Worm (Caenorhabditis elegans) whole organism, early embryonic: ENCODE data around the gene hda-4.

Experiments used
- B0310.2 ChIP-seq: sonication (generic microtip); optimal IDR thresholded peaks from 2 replicates; lab custom pipeline; 2016; ENCODE audit warnings: mild to moderate bottlenecking, missing genetic modification characterization, missing compliant biosample characterization
- F13C5.2 ChIP-seq: sonication (generic microtip); optimal IDR thresholded peaks from 2 replicates; lab custom pipeline; 2017; ENCODE audit warnings: mild to moderate bottlenecking, missing genetic modification characterization, inconsistent platforms, missing compliant biosample characterization
- aly-1 ChIP-seq: sonication (generic microtip); optimal IDR thresholded peaks from 2 replicates; lab custom pipeline; 2016; ENCODE audit warnings: missing genetic modification characterization, missing compliant biosample characterization
- ama-1 ChIP-seq: fragments of 150-350 bp; optimal IDR thresholded peaks from 2 replicates; lab custom pipeline; 2014
- ceh-13 ChIP-seq: fragments of 200-800 bp; sonication (Bioruptor generic); optimal IDR thresholded peaks from 2 replicates; lab custom pipeline; 2018; ENCODE audit warnings: mild to moderate bottlenecking, missing genetic modification characterization, missing compliant biosample characterization
- ceh-36 ChIP-seq: sonication (generic microtip); optimal IDR thresholded peaks from 2 replicates; lab custom pipeline; 2016; ENCODE audit warnings: missing genetic modification characterization, inconsistent platforms, missing compliant biosample characterization
- ets-7 ChIP-seq: sonication (generic microtip); optimal IDR thresholded peaks from 2 replicates; lab custom pipeline; 2016; ENCODE audit warnings: missing genotype, missing genetic modification characterization, missing compliant biosample characterization
- flt-1 ChIP-seq: fragments of 200-800 bp; sonication (Bioruptor generic); IDR thresholded peaks from 2 replicates; pipeline ENCODE4 v1.3.6; 2022; ENCODE audit warnings: missing genetic modification characterization, missing compliant biosample characterization
- hmbx-1 ChIP-seq: sonication (generic microtip); optimal IDR thresholded peaks from 2 replicates; lab custom pipeline; 2016; ENCODE audit warnings: mild to moderate bottlenecking, missing genetic modification characterization, missing compliant biosample characterization
- hmg-4 ChIP-seq: fragments of 200-800 bp; sonication (Bioruptor generic); optimal IDR thresholded peaks from 2 replicates; lab custom pipeline; 2018; ENCODE audit warnings: mild to moderate bottlenecking, missing genetic modification characterization, missing compliant biosample characterization
- hnd-1 ChIP-seq: sonication (generic microtip); optimal IDR thresholded peaks from 2 replicates; lab custom pipeline; 2016; ENCODE audit warnings: missing genetic modification characterization, missing compliant biosample characterization
- pes-1 ChIP-seq: fragments of 200-800 bp; sonication (Bioruptor generic); IDR thresholded peaks from 2 replicates; pipeline ENCODE4 v1.3.6; 2022; ENCODE audit warnings: missing genetic modification reagents, missing genetic modification characterization, missing compliant biosample characterization
- scrt-1 ChIP-seq: fragments of 200-800 bp; sonication (Bioruptor generic); IDR thresholded peaks from 2 replicates; pipeline ENCODE4 v1.3.6; 2022; ENCODE audit warnings: missing genetic modification characterization, missing compliant biosample characterization
- sea-1 ChIP-seq: fragments of 200-800 bp; sonication (Bioruptor generic); conservative IDR thresholded peaks from 2 replicates; pipeline ENCODE4 v1.3.6; 2022; ENCODE audit warnings: missing genetic modification characterization, missing compliant biosample characterization
- tbx-11 ChIP-seq: fragments of 200-800 bp; sonication (Bioruptor generic); IDR thresholded peaks from 2 replicates; pipeline ENCODE4 v1.3.6; 2022; ENCODE audit warnings: missing genetic modification characterization, missing compliant biosample characterization
- tbx-37 ChIP-seq: fragments of 200-800 bp; sonication (Bioruptor generic); conservative IDR thresholded peaks from 2 replicates; pipeline ENCODE4 v1.3.6; 2022; ENCODE audit warnings: missing genetic modification reagents, missing genetic modification characterization, missing compliant biosample characterization
- tra-4 ChIP-seq: sonication (generic microtip); optimal IDR thresholded peaks from 2 replicates; lab custom pipeline; 2017; ENCODE audit warnings: missing genetic modification characterization, missing compliant biosample characterization

The hda-4 gene

ce11 chrX:16721930-16722329 lies 7.4 kb upstream of the hda-4 start:
- no peak for TF ChIP-seq tra-4 (tag; lab: Kevin White, UChicago)
- no peak for TF ChIP-seq ets-7 (tag; lab: Kevin White, UChicago)
- no peak for TF ChIP-seq aly-1
- no peak for TF ChIP-seq hnd-1 (tag; lab: Kevin White, UChicago)
- TF ChIP-seq hmbx-1 (tag; lab: Kevin White, UChicago) = no peak
- no peak for TF ChIP-seq tbx-37 (GFP tag; lab: Robert Waterston, UW)
- TF ChIP-seq tbx-11 (GFP tag; lab: Robert Waterston, UW) = no peak
- TF ChIP-seq ceh-13 (GFP tag; lab: Kevin White, UChicago) = no peak
- no peak for TF ChIP-seq ama-1 (lab: Kevin White, UChicago)
- no peak for TF ChIP-seq flt-1 (GFP tag; lab: Robert Waterston, UW)
- TF ChIP-seq B0310.2 = no peak
- TF ChIP-seq hmg-4 (GFP tag; lab: Kevin White, UChicago) = no peak
- TF ChIP-seq pes-1 (GFP tag; lab: Robert Waterston, UW) = no peak
- no peak for TF ChIP-seq scrt-1 (GFP tag; lab: Robert Waterston, UW)
- no peak for TF ChIP-seq sea-1 (GFP tag; lab: Robert Waterston, UW)
- TF ChIP-seq ceh-36 (tag; lab: Kevin White, UChicago) = no peak
- no peak for TF ChIP-seq F13C5.2

ce11 chrX:16724954-16725353 lies 4.4 kb upstream of the hda-4 start:
- TF ChIP-seq hmbx-1 (tag; lab: Kevin White, UChicago) = no peak
- TF ChIP-seq pes-1 (GFP tag; lab: Robert Waterston, UW) = no peak

- no peak for TF ChIP-seq sea-1 (GFP tag; lab: Robert Waterston, UW)
- TF ChIP-seq ama-1 (lab: Kevin White, UChicago) = no peak
- TF ChIP-seq F13C5.2 = peak; percentile 74
- TF ChIP-seq B0310.2 = no peak
- TF ChIP-seq hmg-4 (GFP tag; lab: Kevin White, UChicago) = peak; percentile 89
- TF ChIP-seq pes-1 (GFP tag; lab: Robert Waterston, UW) = peak; percentile 58
- TF ChIP-seq flt-1 (GFP tag; lab: Robert Waterston, UW) = peak; percentile 24; the same call in 1 of the 2 replicates
- peak; percentile 27 for TF ChIP-seq aly-1
- 0 out of 2 replicates have a peak, but pooled peaks have one; percentile 38 for TF ChIP-seq tbx-37 (GFP tag; lab: Robert Waterston, UW)
- peak; percentile 8 for TF ChIP-seq ceh-36 (tag; lab: Kevin White, UChicago)
Measured at ce11 chrX:16726879-16727278, 2.5 kb upstream of the hda-4 start.

- TF ChIP-seq pes-1 (GFP tag; lab: Robert Waterston, UW) (no peak), ceh-36 (tag; lab: Kevin White, UChicago) (no peak), ceh-13 (GFP tag; lab: Kevin White, UChicago) (no peak), tra-4 (tag; lab: Kevin White, UChicago) (no peak), B0310.2 (no peak), ama-1 (lab: Kevin White, UChicago) (no peak), flt-1 (GFP tag; lab: Robert Waterston, UW) (no peak), sea-1 (GFP tag; lab: Robert Waterston, UW) (no peak), tbx-11 (GFP tag; lab: Robert Waterston, UW) (no peak), ets-7 (tag; lab: Kevin White, UChicago) (no peak), tbx-37 (GFP tag; lab: Robert Waterston, UW) (no peak)
Measured at ce11 chrX:16731167-16731566, 1.8 kb downstream of the hda-4 start.

- TF ChIP-seq tra-4 (tag; lab: Kevin White, UChicago) (no peak), aly-1 (no peak), ceh-36 (tag; lab: Kevin White, UChicago) (no peak), F13C5.2 (no peak), ceh-13 (GFP tag; lab: Kevin White, UChicago) (no peak), pes-1 (GFP tag; lab: Robert Waterston, UW) (no peak), flt-1 (GFP tag; lab: Robert Waterston, UW) (no peak), hnd-1 (tag; lab: Kevin White, UChicago) (no peak), scrt-1 (GFP tag; lab: Robert Waterston, UW) (no peak), ama-1 (lab: Kevin White, UChicago) (no peak), tbx-11 (GFP tag; lab: Robert Waterston, UW) (no peak), hmbx-1 (tag; lab: Kevin White, UChicago) (no peak)
Measured at ce11 chrX:16732259-16732658, 2.9 kb downstream of the hda-4 start.

ce11 chrX:16733411-16733810 lies 4.1 kb downstream of the hda-4 start:
- TF ChIP-seq ets-7 (tag; lab: Kevin White, UChicago) = no peak
- no peak for TF ChIP-seq ceh-13 (GFP tag; lab: Kevin White, UChicago)
- TF ChIP-seq F13C5.2 = no peak
- TF ChIP-seq pes-1 (GFP tag; lab: Robert Waterston, UW) = no peak
- no peak for TF ChIP-seq hmg-4 (GFP tag; lab: Kevin White, UChicago)
- TF ChIP-seq hnd-1 (tag; lab: Kevin White, UChicago) = no peak
- no peak for TF ChIP-seq B0310.2
- TF ChIP-seq tbx-37 (GFP tag; lab: Robert Waterston, UW) = no peak
- TF ChIP-seq tra-4 (tag; lab: Kevin White, UChicago) = no peak
- no peak for TF ChIP-seq scrt-1 (GFP tag; lab: Robert Waterston, UW)
- no peak for TF ChIP-seq sea-1 (GFP tag; lab: Robert Waterston, UW)
- TF ChIP-seq flt-1 (GFP tag; lab: Robert Waterston, UW) = no peak
- no peak for TF ChIP-seq aly-1

- TF ChIP-seq flt-1 (GFP tag; lab: Robert Waterston, UW) (no peak), F13C5.2 (no peak), ets-7 (tag; lab: Kevin White, UChicago) (no peak), aly-1 (no peak), ama-1 (lab: Kevin White, UChicago) (no peak), ceh-13 (GFP tag; lab: Kevin White, UChicago) (no peak), sea-1 (GFP tag; lab: Robert Waterston, UW) (no peak), hnd-1 (tag; lab: Kevin White, UChicago) (no peak), hmbx-1 (tag; lab: Kevin White, UChicago) (no peak), B0310.2 (no peak), tra-4 (tag; lab: Kevin White, UChicago) (no peak), tbx-37 (GFP tag; lab: Robert Waterston, UW) (no peak), ceh-36 (tag; lab: Kevin White, UChicago) (no peak), hmg-4 (GFP tag; lab: Kevin White, UChicago) (no peak)
Measured at ce11 chrX:16734970-16735369, 5.6 kb downstream of the hda-4 start.
